Worm (Caenorhabditis elegans): ENCODE data around the gene flp-26.

ce11 chrX:7063236-7063635, 34.3 kb downstream of the flp-26 start, which contains the start of gene B0403.3:
- no peak for TF ChIP-seq sea-1 (GFP tag; conservative IDR thresholded peaks at IDR 0.05)
- no peak for TF ChIP-seq flt-1 (GFP tag; IDR thresholded peaks at IDR 0.05)
- TF ChIP-seq ama-1 (optimal IDR thresholded peaks at IDR 0.05), result no peak
- TF ChIP-seq aly-1 (tag; optimal IDR thresholded peaks at IDR 0.05), result no peak
- no peak for TF ChIP-seq tbx-11 (GFP tag; IDR thresholded peaks at IDR 0.05)
- TF ChIP-seq hnd-1 (tag; optimal IDR thresholded peaks at IDR 0.05), result no peak
- no peak for TF ChIP-seq scrt-1 (GFP tag; IDR thresholded peaks at IDR 0.05)
- TF ChIP-seq hmg-4 (GFP tag; optimal IDR thresholded peaks at IDR 0.05), result no peak
- TF ChIP-seq tbx-37 (GFP tag; conservative IDR thresholded peaks at IDR 0.05), result no peak
- TF ChIP-seq ceh-13 (GFP tag; optimal IDR thresholded peaks at IDR 0.05), result no peak
- no peak for TF ChIP-seq B0310.2 (tag; optimal IDR thresholded peaks at IDR 0.05)
- TF ChIP-seq ets-7 (tag; optimal IDR thresholded peaks at IDR 0.05), result no peak
- TF ChIP-seq hmbx-1 (tag; optimal IDR thresholded peaks at IDR 0.05), result no peak
- TF ChIP-seq pes-1 (GFP tag; IDR thresholded peaks at IDR 0.05), result no peak
